Fruit fly (Drosophila melanogaster) whole organism, prepupa: ENCODE results near the gene TMEM216.

ENCODE experiments used
- Blimp-1 ChIP-seq: fragments of 200-800 bp; sonication (Bioruptor generic); optimal IDR thresholded peaks from 3 replicates; lab custom pipeline; 2017; ENCODE audit warnings: missing biosample characterization, missing genetic modification characterization, mild to moderate bottlenecking, moderate library complexity, missing genetic modification reagents
- CG10631 ChIP-seq: fragments of 200-800 bp; sonication (Bioruptor generic); optimal IDR thresholded peaks from 2 replicates; lab custom pipeline; 2016; ENCODE audit warnings: missing biosample characterization, missing genetic modification characterization
- CG10669 ChIP-seq: fragments of 200-800 bp; sonication (Bioruptor generic); optimal IDR thresholded peaks from 3 replicates; lab custom pipeline; 2018; ENCODE audit warnings: missing biosample characterization, mild to moderate bottlenecking, missing genetic modification characterization, moderate library complexity
- CG11294 ChIP-seq: fragments of 200-800 bp; sonication (Bioruptor generic); IDR thresholded peaks from 2 replicates; pipeline ENCODE4 v1.3.6; 2022; ENCODE audit warnings: missing biosample characterization, missing genetic modification characterization
- CG11762 ChIP-seq: fragments of 200-800 bp; sonication (Bioruptor generic); optimal IDR thresholded peaks from 3 replicates; lab custom pipeline; 2016; ENCODE audit warnings: missing biosample characterization, missing genetic modification characterization; ENCODE audit not compliant: insufficient read depth
- CG1621 ChIP-seq: fragments of 200-800 bp; sonication (Bioruptor generic); optimal IDR thresholded peaks from 3 replicates; lab custom pipeline; 2018; ENCODE audit warnings: missing biosample characterization, mild to moderate bottlenecking, missing genetic modification characterization
- CG3032 ChIP-seq: fragments of 200-800 bp; optimal IDR thresholded peaks from 2 replicates; lab custom pipeline; 2019; ENCODE audit warnings: missing biosample characterization, mild to moderate bottlenecking, missing genetic modification characterization, moderate library complexity
- CG31627 ChIP-seq: fragments of 200-800 bp; sonication (Bioruptor generic); optimal IDR thresholded peaks from 3 replicates; lab custom pipeline; 2016; ENCODE audit warnings: missing biosample characterization, missing genetic modification characterization
- CG32006 ChIP-seq: fragments of 200-800 bp; sonication (Bioruptor generic); optimal IDR thresholded peaks from 3 replicates; lab custom pipeline; 2017; ENCODE audit warnings: missing biosample characterization, mild to moderate bottlenecking, missing genetic modification characterization
- CG34406 ChIP-seq: fragments of 200-800 bp; sonication (Bioruptor generic); optimal IDR thresholded peaks from 3 replicates; lab custom pipeline; 2016; ENCODE audit warnings: missing biosample characterization, missing genetic modification characterization
- CG3919 ChIP-seq: fragments of 200-800 bp; sonication (Bioruptor generic); optimal IDR thresholded peaks from 3 replicates; lab custom pipeline; 2016; ENCODE audit warnings: missing biosample characterization, missing genetic modification characterization
- CG6163 ChIP-seq: fragments of 200-800 bp; sonication (Bioruptor generic); IDR thresholded peaks from 3 replicates; pipeline ENCODE4 v1.3.6; 2022; ENCODE audit warnings: missing biosample characterization, missing genetic modification characterization
- CG6276 ChIP-seq: fragments of 200-800 bp; sonication (Bioruptor generic); optimal IDR thresholded peaks from 2 replicates; lab custom pipeline; 2017; ENCODE audit warnings: missing biosample characterization, mild to moderate bottlenecking, missing genetic modification characterization
- CG6854 ChIP-seq: fragments of 200-800 bp; sonication (Bioruptor generic); optimal IDR thresholded peaks from 2 replicates; lab custom pipeline; 2017; ENCODE audit warnings: missing biosample characterization, mild to moderate bottlenecking, missing genetic modification characterization
- CG7368 ChIP-seq: fragments of 200-800 bp; sonication (Bioruptor generic); optimal IDR thresholded peaks from 3 replicates; lab custom pipeline; 2016; ENCODE audit warnings: missing biosample characterization, missing genetic modification characterization
- CG8119 ChIP-seq: fragments of 200-800 bp; sonication (Bioruptor generic); IDR thresholded peaks from 3 replicates; pipeline ENCODE4 v1.3.6; 2022; ENCODE audit warnings: missing biosample characterization, missing genetic modification characterization
- CG8319 ChIP-seq: fragments of 200-800 bp; sonication (Bioruptor generic); optimal IDR thresholded peaks from 3 replicates; lab custom pipeline; 2016; ENCODE audit warnings: missing biosample characterization, missing genetic modification characterization
- CG9139 ChIP-seq: fragments of 200-800 bp; sonication (Bioruptor generic); optimal IDR thresholded peaks from 3 replicates; lab custom pipeline; 2017; ENCODE audit warnings: missing biosample characterization, mild to moderate bottlenecking, missing genetic modification characterization
- Eip78C ChIP-seq: fragments of 200-800 bp; sonication (Bioruptor generic); peaks from one replicate; lab custom pipeline; 2016; ENCODE audit warnings: missing biosample characterization, missing genetic modification characterization
- Ets21C ChIP-seq: fragments of 200-800 bp; sonication (Bioruptor generic); optimal IDR thresholded peaks from 3 replicates; lab custom pipeline; 2016; ENCODE audit warnings: missing biosample characterization, missing genetic modification characterization
- Ets96B ChIP-seq: fragments of 200-800 bp; optimal IDR thresholded peaks from 2 replicates; lab custom pipeline; 2019; ENCODE audit warnings: missing biosample characterization, mild to moderate bottlenecking, missing genetic modification characterization, moderate library complexity
- Gug ChIP-seq: fragments of 200-800 bp; sonication (Bioruptor generic); IDR thresholded peaks from 2 replicates; pipeline ENCODE4 v1.3.6; 2022; ENCODE audit warnings: missing biosample characterization, missing genetic modification characterization
- Hr38 ChIP-seq: sonication (Bioruptor generic); optimal IDR thresholded peaks from 2 replicates; lab custom pipeline; 2016; ENCODE audit warnings: missing biosample characterization, missing genetic modification characterization
- Hr39 ChIP-seq: fragments of 200-800 bp; sonication (Bioruptor generic); optimal IDR thresholded peaks from 2 replicates; lab custom pipeline; 2016; ENCODE audit warnings: missing biosample characterization, missing genetic modification characterization
- Hr4 ChIP-seq: fragments of 200-800 bp; sonication (Bioruptor generic); optimal IDR thresholded peaks from 3 replicates; lab custom pipeline; 2016; ENCODE audit warnings: missing biosample characterization, missing genetic modification characterization
- Lpt ChIP-seq: fragments of 200-800 bp; sonication (Bioruptor generic); optimal IDR thresholded peaks from 3 replicates; lab custom pipeline; 2016; ENCODE audit warnings: missing biosample characterization, missing genetic modification characterization
- Met ChIP-seq: fragments of 200-800 bp; sonication (Bioruptor generic); optimal IDR thresholded peaks from 3 replicates; lab custom pipeline; 2016; ENCODE audit warnings: missing biosample characterization, missing genetic modification characterization
- Smox ChIP-seq: fragments of 200-800 bp; sonication (Bioruptor generic); optimal IDR thresholded peaks from 3 replicates; lab custom pipeline; 2016; ENCODE audit warnings: missing biosample characterization, missing genetic modification characterization
- Sox102F ChIP-seq: fragments of 200-800 bp; sonication (Bioruptor generic); optimal IDR thresholded peaks from 2 replicates; lab custom pipeline; 2016; ENCODE audit warnings: missing biosample characterization, mild to moderate bottlenecking, missing genetic modification characterization
- Sox14 ChIP-seq: fragments of 200-800 bp; sonication (Bioruptor generic); optimal IDR thresholded peaks from 3 replicates; lab custom pipeline; 2016; ENCODE audit warnings: missing biosample characterization, missing genetic modification characterization
- Sox15 ChIP-seq: fragments of 200-800 bp; sonication (Bioruptor generic); optimal IDR thresholded peaks from 3 replicates; lab custom pipeline; 2016; ENCODE audit warnings: missing biosample characterization, missing genetic modification characterization
- achi ChIP-seq: fragments of 200-800 bp; sonication (Bioruptor generic); optimal IDR thresholded peaks from 3 replicates; lab custom pipeline; 2016; ENCODE audit warnings: missing biosample characterization, missing genetic modification characterization
- dac ChIP-seq: fragments of 200-800 bp; sonication (Bioruptor generic); optimal IDR thresholded peaks from 2 replicates; lab custom pipeline; 2017; ENCODE audit warnings: missing biosample characterization, mild to moderate bottlenecking, missing genetic modification characterization
- dsx ChIP-seq: fragments of 200-800 bp; optimal IDR thresholded peaks from 3 replicates; lab custom pipeline; 2019; ENCODE audit warnings: missing biosample characterization, mild to moderate bottlenecking, missing genetic modification characterization, moderate library complexity; ENCODE audit not compliant: poor library complexity, severe bottlenecking
- eg ChIP-seq: fragments of 200-800 bp; sonication (Bioruptor generic); IDR thresholded peaks from 3 replicates; pipeline ENCODE4 v1.3.6; 2022; ENCODE audit warnings: missing biosample characterization, missing genetic modification characterization
- esn ChIP-seq: fragments of 200-800 bp; sonication (Bioruptor generic); optimal IDR thresholded peaks from 2 replicates; lab custom pipeline; 2016; ENCODE audit warnings: missing biosample characterization, mild to moderate bottlenecking, missing genetic modification characterization, moderate library complexity
- fd59A ChIP-seq: fragments of 200-800 bp; sonication (Bioruptor generic); optimal IDR thresholded peaks from 2 replicates; lab custom pipeline; 2017; ENCODE audit warnings: missing biosample characterization, mild to moderate bottlenecking, missing genetic modification characterization, missing genetic modification reagents
- fd85E ChIP-seq: fragments of 200-800 bp; sonication (Bioruptor generic); optimal IDR thresholded peaks from 3 replicates; lab custom pipeline; 2016; ENCODE audit warnings: missing biosample characterization, missing genetic modification characterization
- fkh ChIP-seq: fragments of 200-800 bp; sonication (Bioruptor generic); optimal IDR thresholded peaks from 3 replicates; lab custom pipeline; 2017; ENCODE audit warnings: missing biosample characterization, mild to moderate bottlenecking, missing genetic modification characterization, moderate library complexity
- lz ChIP-seq: fragments of 200-800 bp; sonication (Bioruptor generic); optimal IDR thresholded peaks from 3 replicates; lab custom pipeline; 2016; ENCODE audit warnings: missing biosample characterization, missing genetic modification characterization
- net ChIP-seq: fragments of 200-800 bp; sonication (Bioruptor generic); optimal IDR thresholded peaks from 3 replicates; lab custom pipeline; 2016; ENCODE audit warnings: missing biosample characterization, missing genetic modification characterization
- pdm3 ChIP-seq: fragments of 200-800 bp; sonication (Bioruptor generic); optimal IDR thresholded peaks from 3 replicates; lab custom pipeline; 2016; ENCODE audit warnings: missing biosample characterization, missing genetic modification characterization
- salr ChIP-seq, 2 experiments: fragments of 200-800 bp; sonication (Bioruptor generic); optimal IDR thresholded peaks; 3 replicates each; lab custom pipeline; 2016 to 2018; ENCODE audit warnings: missing biosample characterization in 2 of 2, missing genetic modification characterization in 2 of 2, mild to moderate bottlenecking in 1 of 2
- ss ChIP-seq, 2 experiments: fragments of 200-800 bp; sonication (Bioruptor generic); optimal IDR thresholded peaks; 2 replicates in 1 of 2; 3 replicates in 1 of 2; lab custom pipeline; 2017 to 2018; ENCODE audit warnings: mild to moderate bottlenecking in 2 of 2, missing biosample characterization in 2 of 2, missing genetic modification characterization in 2 of 2, moderate library complexity in 1 of 2
- svp ChIP-seq: fragments of 200-800 bp; sonication (Bioruptor generic); peaks from one replicate; lab custom pipeline; 2016; ENCODE audit warnings: missing biosample characterization, missing genetic modification characterization
- topi ChIP-seq: fragments of 200-800 bp; sonication (Bioruptor generic); optimal IDR thresholded peaks from 3 replicates; lab custom pipeline; 2016; ENCODE audit warnings: missing biosample characterization, missing genetic modification characterization
- vri ChIP-seq: fragments of 200-800 bp; sonication (Bioruptor generic); optimal IDR thresholded peaks from 3 replicates; lab custom pipeline; 2016; ENCODE audit warnings: missing biosample characterization, mild to moderate bottlenecking, missing genetic modification characterization

TMEM216 gene

DNA sequence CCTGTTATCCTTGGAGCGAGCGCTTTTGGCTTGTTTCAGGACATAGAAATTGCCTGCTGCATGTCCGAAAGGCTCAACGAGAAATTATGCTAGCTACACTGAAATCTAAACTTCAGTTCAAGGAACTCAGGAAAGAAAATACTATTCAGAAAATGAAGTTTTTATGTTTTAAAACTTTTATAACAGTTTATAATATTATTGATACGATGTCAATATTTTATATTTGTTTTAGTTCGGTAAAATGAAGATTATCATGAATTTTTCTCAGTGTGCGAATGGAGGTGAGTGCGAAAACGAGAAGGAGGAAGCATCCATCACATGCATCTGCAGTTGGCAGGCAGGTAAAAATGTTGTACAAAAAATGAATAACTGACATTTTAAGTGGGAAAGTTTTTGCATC lies 30.3 kb downstream of the TMEM216 start (continued):
- TF ChIP-seq Ets96B (tag; lab: Kevin White, UChicago) (peak; percentile 82), fkh (GFP tag; lab: Kevin White, UChicago) (no peak), CG3032 (peak; percentile 74), CG11762 (peak; percentile 71), Sox15 (GFP tag; lab: Kevin White, UChicago) (peak; percentile 68), ss (GFP tag; optimal IDR thresholded peaks at IDR 0.05; lab: Kevin White, UChicago) (peak; percentile 40 to 82), pdm3 (peak; percentile 83), CG8319 (GFP tag; lab: Kevin White, UChicago) (peak; percentile 73), Smox (GFP tag; lab: Kevin White, UChicago) (peak; percentile 86), dsx (GFP tag; lab: Kevin White, UChicago) (peak; percentile 75), fd59A (GFP tag; lab: Kevin White, UChicago) (peak; percentile 53), Gug (GFP tag; lab: Robert Waterston, UW) (peak; percentile 62), CG6276 (GFP tag; lab: Kevin White, UChicago) (peak; percentile 79), Hr4 (peak; percentile 88), vri (peak; percentile 64), salr (GFP tag; optimal IDR thresholded peaks at IDR 0.05; lab: Kevin White, UChicago) (peak; percentile 36 to 73), CG10631 (GFP tag; lab: Kevin White, UChicago) (peak; percentile 77), Blimp-1 (peak; percentile 26), Sox14 (GFP tag; lab: Kevin White, UChicago) (peak; percentile 62), eg (GFP tag; lab: Robert Waterston, UW) (peak; percentile 88), svp (GFP tag; lab: Kevin White, UChicago) (peak; percentile 93), CG34406 (GFP tag; lab: Kevin White, UChicago) (peak; percentile 88), achi (GFP tag; lab: Kevin White, UChicago) (peak; percentile 84), Lpt (GFP tag; lab: Kevin White, UChicago) (peak; percentile 39), Hr38 (no peak), CG6163 (GFP tag; lab: Robert Waterston, UW) (peak; percentile 85), CG11294 (GFP tag; lab: Robert Waterston, UW) (peak; percentile 59), dac (peak; percentile 61), CG3919 (GFP tag; lab: Kevin White, UChicago) (peak; percentile 86)

DNA sequence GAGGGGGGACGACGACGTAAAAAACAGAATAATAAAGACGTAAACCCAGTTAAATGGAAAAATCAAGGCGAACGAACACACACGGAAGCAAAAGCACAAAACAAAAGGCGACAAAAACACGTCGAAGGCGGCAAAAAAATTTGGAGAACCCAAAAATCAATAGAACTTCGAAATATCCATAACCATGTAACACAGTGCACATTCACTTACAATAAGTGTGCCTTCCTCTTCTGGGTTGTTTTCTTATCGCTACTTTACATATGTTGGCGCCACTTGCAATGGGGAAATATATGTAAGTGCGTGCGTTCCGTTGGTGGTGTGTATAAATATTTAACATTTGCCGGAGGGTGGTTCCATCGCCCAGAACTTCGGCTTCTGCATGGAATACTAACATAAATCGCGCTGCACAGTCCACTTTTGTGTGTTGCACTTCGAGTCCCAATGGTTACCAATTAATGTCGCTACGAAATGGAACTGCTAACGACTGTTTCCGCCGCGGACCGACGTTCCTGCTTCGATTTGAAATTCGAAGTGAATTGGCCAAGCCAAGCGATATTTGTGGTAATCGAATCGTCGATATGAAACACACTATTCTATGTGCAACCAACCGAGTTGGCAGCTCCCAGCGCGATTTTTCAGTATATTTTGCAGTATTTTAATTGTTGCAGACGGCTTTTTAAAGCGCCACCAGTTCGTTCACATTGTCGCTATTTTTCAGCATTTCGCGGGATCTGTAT lies 31.3 kb downstream of the TMEM216 start, which contains the start of the genes CG9801 and Nasp:
TSS of gene CG9801 (minus strand) at position 542 of the 737 bp plus-strand sequence.
TSS of gene Nasp (plus strand) at position 665 of the 737 bp plus-strand sequence.
- TF ChIP-seq vri (peak; percentile 33), Sox102F (GFP tag; lab: Kevin White, UChicago) (peak; percentile 5), CG8119 (0 out of 3 replicates have a peak, but pooled peaks have one; percentile 20), Sox14 (GFP tag; lab: Kevin White, UChicago) (peak; percentile 18), svp (GFP tag; lab: Kevin White, UChicago) (peak; percentile 79), fkh (GFP tag; lab: Kevin White, UChicago) (peak; percentile 36), topi (peak; percentile 26), Smox (GFP tag; lab: Kevin White, UChicago) (peak; percentile 55), CG11294 (GFP tag; lab: Robert Waterston, UW) (no peak), CG7368 (GFP tag; lab: Kevin White, UChicago) (peak; percentile 21), Met (peak; percentile 34), pdm3 (peak; percentile 3), fd59A (GFP tag; lab: Kevin White, UChicago) (no peak), CG1621 (tag; lab: Kevin White, UChicago) (peak; percentile 22), CG6163 (GFP tag; lab: Robert Waterston, UW) (peak; percentile 59; the same call in 2 of the 3 replicates), salr (GFP tag; optimal IDR thresholded peaks at IDR 0.05; lab: Kevin White, UChicago) (no peak), Ets21C (no peak), eg (GFP tag; lab: Robert Waterston, UW) (no peak; the same call in 2 of the 3 replicates), esn (GFP tag; lab: Kevin White, UChicago) (peak; percentile 4), CG9139 (peak; percentile 35), CG10669 (GFP tag; lab: Kevin White, UChicago) (peak; percentile 4), achi (GFP tag; lab: Kevin White, UChicago) (no peak), Ets96B (tag; lab: Kevin White, UChicago) (no peak), net (GFP tag; lab: Kevin White, UChicago) (no peak), fd85E (peak; percentile 27), lz (GFP tag; lab: Kevin White, UChicago) (peak; percentile 45), CG31627 (GFP tag; lab: Kevin White, UChicago) (peak; percentile 21), CG8319 (GFP tag; lab: Kevin White, UChicago) (no peak), Hr39 (GFP tag; lab: Kevin White, UChicago) (no peak), Eip78C (GFP tag; lab: Kevin White, UChicago) (peak; percentile 64), CG32006 (peak; percentile 1), CG6854 (GFP tag; lab: Kevin White, UChicago) (peak; percentile 15)
